Worm (Caenorhabditis elegans) whole organism, young adult: ENCODE measurements around the gene tsen-54.

ENCODE experiments used
- T07F8.4 ChIP-seq: sonication (generic microtip); optimal IDR thresholded peaks from 2 replicates; lab custom pipeline; 2016; ENCODE audit warnings: mild to moderate bottlenecking, missing genetic modification characterization, moderate library complexity, missing compliant biosample characterization
- ama-1 ChIP-seq, 3 experiments: fragments of 150-350 bp in 1 of 3; sonication (generic microtip) in 2 of 3; optimal IDR thresholded peaks; 2 replicates each; lab custom pipeline; 2014 to 2018; ENCODE audit warnings: missing biosample characterization in 2 of 3, missing genetic modification characterization in 2 of 3, missing genetic modification reagents in 2 of 3
- hrde-1 ChIP-seq: sonication (generic microtip); optimal IDR thresholded peaks from 2 replicates; lab custom pipeline; 2016; ENCODE audit warnings: missing genetic modification characterization, mild to moderate bottlenecking, missing compliant biosample characterization, moderate library complexity, missing genotype, missing genetic modification reagents, borderline replicate concordance

- no peak for TF ChIP-seq hrde-1 (tag; lab: Kevin White, UChicago)
- no peak for TF ChIP-seq ama-1 (optimal IDR thresholded peaks at IDR 0.05; lab: Kevin White, UChicago)
- no peak for TF ChIP-seq ama-1 (GFP tag; optimal IDR thresholded peaks at IDR 0.05; lab: Kevin White, UChicago)
- no peak for TF ChIP-seq T07F8.4 (tag; lab: Kevin White, UChicago)
Measured at ce11 chrIV:1963247-1963646, 15.3 kb downstream of the tsen-54 start, which contains the start of gene ulp-3.
